Worm (Caenorhabditis elegans) whole organism, L4/young adult: Measurements from ENCODE around the gene grl-2.

Source experiments
- W03F9.2 ChIP-seq: fragments of 150-350 bp; optimal IDR thresholded peaks from 2 replicates; lab custom pipeline; 2014; ENCODE audit warnings: missing biosample characterization, missing genetic modification characterization
- dao-5 ChIP-seq: sonication (generic microtip); optimal IDR thresholded peaks from 2 replicates; lab custom pipeline; 2016; ENCODE audit warnings: missing genotype, missing genetic modification characterization, moderate library complexity, missing compliant biosample characterization
- him-1 ChIP-seq: sonication (generic microtip); optimal IDR thresholded peaks from 2 replicates; lab custom pipeline; 2016; ENCODE audit warnings: missing genotype, missing genetic modification reagents, missing genetic modification characterization, missing compliant biosample characterization

The grl-2 gene

DNA sequence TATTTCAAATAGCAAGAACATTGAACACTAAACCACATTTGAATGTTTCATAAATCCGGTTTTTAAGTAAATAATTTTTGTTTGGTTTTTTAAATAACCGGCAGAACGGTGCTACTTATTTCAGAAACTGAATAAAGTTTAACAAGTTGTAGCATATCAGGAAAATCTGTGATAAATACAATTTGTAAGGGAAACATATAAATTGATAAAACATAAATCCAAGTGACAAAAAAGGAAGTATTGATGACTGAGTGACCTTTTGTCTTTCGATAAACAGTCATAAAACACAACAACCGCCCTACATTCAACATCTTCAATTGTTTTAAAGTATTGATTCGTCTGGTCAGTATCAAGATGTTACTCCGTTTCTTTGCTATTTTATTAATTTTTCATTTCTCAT lies 50.4 kb downstream of the grl-2 start, which contains the start of gene far-5:
TSS of gene far-5 (plus strand) at position 301 of the 400 bp plus-strand sequence.
- TF ChIP-seq him-1 (tag; lab: Kevin White, UChicago) (no peak), dao-5 (tag; lab: Kevin White, UChicago) (no peak), W03F9.2 (tag; lab: Kevin White, UChicago) (no peak)
